Fruit fly (Drosophila melanogaster) whole organism, prepupa: Measurements from ENCODE around the gene CG32445.

Experiments
- Hr39 ChIP-seq: fragments of 200-800 bp; sonication (Bioruptor generic); optimal IDR thresholded peaks from 2 replicates; lab custom pipeline; 2016; ENCODE audit warnings: missing biosample characterization, missing genetic modification characterization
- OdsH ChIP-seq: fragments of 200-800 bp; sonication (Bioruptor generic); optimal IDR thresholded peaks from 3 replicates; lab custom pipeline; 2016; ENCODE audit warnings: missing biosample characterization, missing genetic modification characterization
- dsx ChIP-seq: fragments of 200-800 bp; optimal IDR thresholded peaks from 3 replicates; lab custom pipeline; 2019; ENCODE audit warnings: missing biosample characterization, mild to moderate bottlenecking, missing genetic modification characterization, moderate library complexity; ENCODE audit not compliant: poor library complexity, severe bottlenecking
- svp ChIP-seq: fragments of 200-800 bp; sonication (Bioruptor generic); peaks from one replicate; lab custom pipeline; 2016; ENCODE audit warnings: missing biosample characterization, missing genetic modification characterization

DNA sequence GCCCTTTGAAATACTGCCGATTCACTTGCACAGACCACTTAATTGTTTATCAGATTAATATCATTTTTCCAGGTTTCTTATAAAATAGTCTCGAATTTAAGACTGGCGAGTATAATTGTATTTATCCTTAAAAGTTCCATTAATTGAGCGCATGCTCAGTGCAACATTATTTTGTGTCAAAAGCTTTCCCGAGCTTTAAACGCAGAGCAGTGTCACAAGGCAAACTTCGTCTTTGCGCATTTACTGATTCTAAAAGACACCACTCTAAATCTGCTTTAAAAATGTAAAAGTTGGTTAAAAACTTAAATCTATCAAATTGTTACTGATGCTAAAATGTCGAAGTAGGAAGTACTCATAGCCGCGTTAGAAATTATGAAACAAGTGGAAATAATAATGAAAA, 13.6 kb upstream of the CG32445 start, which contains the start of the genes CG7166 and Alg11:
- TF ChIP-seq dsx (GFP tag; lab: Kevin White, UChicago) (no peak), svp (GFP tag; lab: Kevin White, UChicago) (no peak), Hr39 (GFP tag; lab: Kevin White, UChicago) (no peak), OdsH (GFP tag; lab: Kevin White, UChicago) (no peak)
